Worm (Caenorhabditis elegans) whole organism, L2 larva: ENCODE results near the gene C11E4.8.

Experiments used
- F13H6.1 ChIP-seq: sonication (generic microtip); optimal IDR thresholded peaks from 2 replicates; lab custom pipeline; 2016; ENCODE audit warnings: missing genetic modification characterization, missing compliant biosample characterization
- ceh-16 ChIP-seq: fragments of 150-350 bp; optimal IDR thresholded peaks from 2 replicates; lab custom pipeline; 2014; ENCODE audit warnings: missing biosample characterization, missing genetic modification characterization
- egl-27 ChIP-seq: sonication (generic microtip); optimal IDR thresholded peaks from 3 replicates; lab custom pipeline; 2017; ENCODE audit warnings: missing biosample characterization, missing genetic modification reagents, missing genetic modification characterization
- lin-39 ChIP-seq: fragments of 150-350 bp; optimal IDR thresholded peaks from 2 replicates; lab custom pipeline; 2014; ENCODE audit warnings: missing biosample characterization, missing genetic modification reagents, missing genetic modification characterization
- mab-5 ChIP-seq: fragments of 150-350 bp; optimal IDR thresholded peaks from 2 replicates; lab custom pipeline; 2014; ENCODE audit warnings: missing biosample characterization, missing genetic modification characterization
- nhr-129 ChIP-seq: fragments of 150-350 bp; optimal IDR thresholded peaks from 2 replicates; lab custom pipeline; 2014; ENCODE audit warnings: missing biosample characterization, missing genetic modification characterization
- nhr-25 ChIP-seq: fragments of 150-350 bp; sonication (generic microtip); optimal IDR thresholded peaks from 3 replicates; lab custom pipeline; 2014; ENCODE audit warnings: missing biosample characterization, missing genetic modification characterization
- nhr-6 ChIP-seq: fragments of 150-350 bp; optimal IDR thresholded peaks from 2 replicates; lab custom pipeline; 2014; ENCODE audit warnings: missing biosample characterization, missing genetic modification characterization
- skn-1 ChIP-seq: sonication (generic microtip); optimal IDR thresholded peaks from 2 replicates; lab custom pipeline; 2017; ENCODE audit warnings: missing biosample characterization, missing genetic modification characterization
- ztf-1 ChIP-seq: fragments of 200-800 bp; sonication (Bioruptor generic); conservative IDR thresholded peaks from 2 replicates; pipeline ENCODE4 v1.3.6; 2022; ENCODE audit warnings: missing genetic modification characterization, missing compliant biosample characterization

Gene C11E4.8

ce11 chrX:9680119-9680682 is 60.0 kb downstream of the C11E4.8 start, which contains the start of gene ifp-1 (continued):
- no peak for TF ChIP-seq egl-27 (tag; lab: Kevin White, UChicago)
- no peak for TF ChIP-seq F13H6.1 (tag; lab: Kevin White, UChicago)
- TF ChIP-seq nhr-6: no peak
- TF ChIP-seq ztf-1 (GFP tag; lab: Robert Waterston, UW): no peak
- TF ChIP-seq ceh-16 (tag; lab: Kevin White, UChicago): no peak
- no peak for TF ChIP-seq mab-5 (tag; lab: Kevin White, UChicago)
- TF ChIP-seq nhr-25: no peak
- no peak for TF ChIP-seq nhr-129
- TF ChIP-seq lin-39 (tag; lab: Kevin White, UChicago): no peak
- TF ChIP-seq skn-1 (tag; lab: Kevin White, UChicago): no peak
- TF ChIP-seq, all 48 proteins: peak for 5
